Fruit fly (Drosophila melanogaster): ENCODE measurements around the gene CG13454.

dm6 chr3L:15518344-15518743 lies 1.5 kb upstream of the CG13454 start:
- no peak for TF ChIP-seq EcR (GFP tag; optimal IDR thresholded peaks at IDR 0.05)
- TF ChIP-seq CG8478 (optimal IDR thresholded peaks at IDR 0.05), result no peak

All from whole organism.